Worm (Caenorhabditis elegans) whole organism, L4 larva: ENCODE data around the gene crp-1.
A peak's percentile ranks its signal among the peaks of the same experiment; 100 is the strongest.

Source experiments
- F10B5.3 ChIP-seq: sonication (generic microtip); optimal IDR thresholded peaks from 2 replicates; lab custom pipeline; 2016; ENCODE audit warnings: mild to moderate bottlenecking, missing genetic modification characterization, missing compliant biosample characterization
- F26F4.8 ChIP-seq: fragments of 200-800 bp; sonication (Bioruptor generic); conservative IDR thresholded peaks from 2 replicates; pipeline ENCODE4 v1.3.6; 2022; ENCODE audit warnings: missing genetic modification characterization, missing compliant biosample characterization
- F44E2.7 ChIP-seq: fragments of 200-800 bp; sonication (Bioruptor generic); IDR thresholded peaks from 2 replicates; pipeline ENCODE4 v2.1.2; 2022; ENCODE audit warnings: missing genetic modification characterization, missing compliant biosample characterization
- Y48G9A.11 ChIP-seq: fragments of 200-800 bp; sonication (Bioruptor generic); IDR thresholded peaks from 2 replicates; pipeline ENCODE4 v1.3.6; 2022; ENCODE audit warnings: missing genetic modification reagents, missing genetic modification characterization, missing compliant biosample characterization
- ZK546.5 ChIP-seq, 2 experiments: sonication (generic microtip); optimal IDR thresholded peaks; 2 replicates each; lab custom pipeline; 2017; ENCODE audit warnings: missing biosample characterization in 2 of 2, missing genetic modification characterization in 2 of 2
- attf-4 ChIP-seq: sonication (generic microtip); optimal IDR thresholded peaks from 3 replicates; lab custom pipeline; 2017; ENCODE audit warnings: missing biosample characterization, missing genetic modification characterization
- ceh-20 ChIP-seq: fragments of 200-800 bp; sonication (Bioruptor generic); IDR thresholded peaks from 2 replicates; pipeline ENCODE4 v1.3.6; 2022; ENCODE audit warnings: missing genetic modification reagents, missing genetic modification characterization, missing compliant biosample characterization
- ceh-62 ChIP-seq: sonication (generic microtip); optimal IDR thresholded peaks from 2 replicates; lab custom pipeline; 2017; ENCODE audit warnings: missing biosample characterization, missing genetic modification characterization
- ceh-82 ChIP-seq: sonication (generic microtip); optimal IDR thresholded peaks from 2 replicates; lab custom pipeline; 2017; ENCODE audit warnings: missing biosample characterization, missing genetic modification characterization
- cey-2 ChIP-seq: sonication (generic microtip); optimal IDR thresholded peaks from 3 replicates; lab custom pipeline; 2017; ENCODE audit warnings: missing genetic modification characterization, mild to moderate bottlenecking, missing compliant biosample characterization, antibody characterized with exemption, borderline replicate concordance; ENCODE audit not compliant: insufficient read depth
- daf-19 ChIP-seq: fragments of 200-800 bp; sonication (Bioruptor generic); conservative IDR thresholded peaks from 2 replicates; pipeline ENCODE4 v1.3.6; 2022; ENCODE audit warnings: missing genetic modification characterization, missing compliant biosample characterization
- dmd-8 ChIP-seq: fragments of 200-800 bp; sonication (Bioruptor generic); IDR thresholded peaks from 2 replicates; pipeline ENCODE4 v1.3.6; 2022; ENCODE audit warnings: missing genetic modification characterization, missing compliant biosample characterization
- dpl-1 ChIP-seq: fragments of 150-350 bp; optimal IDR thresholded peaks from 2 replicates; lab custom pipeline; 2014; ENCODE audit warnings: missing biosample characterization, missing genetic modification reagents, missing genetic modification characterization
- dve-1 ChIP-seq: sonication (generic microtip); optimal IDR thresholded peaks from 2 replicates; lab custom pipeline; 2017; ENCODE audit warnings: antibody characterized with exemption, mild to moderate bottlenecking, missing genetic modification characterization, missing compliant biosample characterization; ENCODE audit not compliant: insufficient read depth
- fos-1 ChIP-seq: fragments of 150-350 bp; optimal IDR thresholded peaks from 2 replicates; lab custom pipeline; 2014; ENCODE audit warnings: missing biosample characterization, missing genetic modification characterization
- gei-8 ChIP-seq: fragments of 200-800 bp; sonication (Bioruptor generic); optimal IDR thresholded peaks from 2 replicates; lab custom pipeline; 2018; ENCODE audit warnings: mild to moderate bottlenecking, missing genetic modification characterization, missing compliant biosample characterization
- hlh-30 ChIP-seq: sonication (generic microtip); optimal IDR thresholded peaks from 2 replicates; lab custom pipeline; 2017; ENCODE audit warnings: antibody characterized with exemption, mild to moderate bottlenecking, missing genetic modification characterization, missing compliant biosample characterization; ENCODE audit not compliant: insufficient read depth
- jun-1 ChIP-seq: fragments of 150-350 bp; optimal IDR thresholded peaks from 2 replicates; lab custom pipeline; 2014; ENCODE audit warnings: missing biosample characterization, missing genetic modification reagents, missing genetic modification characterization
- lim-7 ChIP-seq: fragments of 200-800 bp; sonication (Bioruptor generic); IDR thresholded peaks from 2 replicates; pipeline ENCODE4 v1.3.6; 2022; ENCODE audit warnings: missing genetic modification characterization, missing compliant biosample characterization
- lin-1 ChIP-seq: fragments of 200-800 bp; sonication (Bioruptor generic); IDR thresholded peaks from 2 replicates; pipeline ENCODE4 v1.3.6; 2022; ENCODE audit warnings: missing genetic modification reagents, missing genetic modification characterization, missing compliant biosample characterization
- lin-13 ChIP-seq: fragments of 150-350 bp; optimal IDR thresholded peaks from 2 replicates; lab custom pipeline; 2014; ENCODE audit warnings: missing biosample characterization, missing genetic modification reagents, missing genetic modification characterization
- lin-38 ChIP-seq: fragments of 200-800 bp; sonication (Bioruptor generic); IDR thresholded peaks from 2 replicates; pipeline ENCODE4 v1.3.6; 2022; ENCODE audit warnings: missing genetic modification reagents, missing genetic modification characterization, missing compliant biosample characterization
- lir-3 ChIP-seq: sonication (generic microtip); optimal IDR thresholded peaks from 2 replicates; lab custom pipeline; 2016; ENCODE audit warnings: mild to moderate bottlenecking, missing genetic modification characterization, missing compliant biosample characterization
- madf-5 ChIP-seq, 2 experiments: fragments of 200-800 bp; sonication (Bioruptor generic); IDR thresholded peaks; 2 replicates each; pipeline ENCODE4 v1.3.6; 2022; ENCODE audit warnings: missing compliant biosample characterization in 2 of 2, missing genetic modification characterization in 2 of 2
- mdl-1 ChIP-seq, 2 experiments: fragments of 150-350 bp in 1 of 2; sonication (generic microtip) in 1 of 2; optimal IDR thresholded peaks; 2 replicates each; lab custom pipeline; 2014 to 2017; ENCODE audit warnings: missing biosample characterization in 2 of 2, missing genetic modification characterization in 2 of 2
- mep-1 ChIP-seq: fragments of 150-350 bp; sonication (generic microtip); optimal IDR thresholded peaks from 3 replicates; lab custom pipeline; 2014; ENCODE audit warnings: missing biosample characterization, missing genetic modification characterization
- mes-2 ChIP-seq: sonication (generic microtip); optimal IDR thresholded peaks from 2 replicates; lab custom pipeline; 2016; ENCODE audit warnings: missing genotype, mild to moderate bottlenecking, missing genetic modification characterization, missing compliant biosample characterization; ENCODE audit not compliant: poor library complexity, severe bottlenecking
- mxl-2 ChIP-seq: fragments of 200-800 bp; sonication (Bioruptor generic); conservative IDR thresholded peaks from 2 replicates; pipeline ENCODE4 v1.3.6; 2022; ENCODE audit warnings: missing genetic modification reagents, missing genetic modification characterization, missing compliant biosample characterization
- mxl-3 ChIP-seq: fragments of 200-800 bp; sonication (Bioruptor generic); optimal IDR thresholded peaks from 2 replicates; lab custom pipeline; 2018; ENCODE audit warnings: mild to moderate bottlenecking, missing genetic modification characterization, missing compliant biosample characterization
- nhr-10 ChIP-seq: fragments of 150-350 bp; optimal IDR thresholded peaks from 2 replicates; lab custom pipeline; 2014; ENCODE audit warnings: missing biosample characterization, missing genetic modification characterization
- nhr-11 ChIP-seq: fragments of 150-350 bp; optimal IDR thresholded peaks from 2 replicates; lab custom pipeline; 2014; ENCODE audit warnings: missing biosample characterization, missing genetic modification characterization
- nhr-111 ChIP-seq: fragments of 200-800 bp; sonication (Bioruptor generic); optimal IDR thresholded peaks from 2 replicates; lab custom pipeline; 2018; ENCODE audit warnings: mild to moderate bottlenecking, missing genetic modification characterization, missing compliant biosample characterization
- nhr-48 ChIP-seq: sonication (generic microtip); optimal IDR thresholded peaks from 2 replicates; lab custom pipeline; 2016; ENCODE audit warnings: mild to moderate bottlenecking, missing genetic modification characterization, missing compliant biosample characterization
- nhr-76 ChIP-seq: fragments of 150-350 bp; optimal IDR thresholded peaks from 2 replicates; lab custom pipeline; 2014; ENCODE audit warnings: missing biosample characterization, missing genetic modification characterization
- nhr-77 ChIP-seq: fragments of 150-350 bp; optimal IDR thresholded peaks from 2 replicates; lab custom pipeline; 2014; ENCODE audit warnings: missing biosample characterization, missing genetic modification characterization
- php-3 ChIP-seq: fragments of 200-800 bp; sonication (Bioruptor generic); IDR thresholded peaks from 2 replicates; pipeline ENCODE4 v1.3.6; 2022; ENCODE audit warnings: missing genetic modification reagents, missing genetic modification characterization, missing compliant biosample characterization
- pqm-1 ChIP-seq: sonication (generic microtip); optimal IDR thresholded peaks from 2 replicates; lab custom pipeline; 2017; ENCODE audit warnings: missing biosample characterization, missing genetic modification characterization
- snpc-4 ChIP-seq: fragments of 150-350 bp; optimal IDR thresholded peaks from 2 replicates; lab custom pipeline; 2014; ENCODE audit warnings: missing biosample characterization, missing genetic modification characterization
- tag-97 ChIP-seq: fragments of 200-800 bp; sonication (Bioruptor generic); IDR thresholded peaks from 2 replicates; pipeline ENCODE4 v1.3.6; 2022; ENCODE audit warnings: missing genetic modification characterization, missing compliant biosample characterization
- unc-130 ChIP-seq: sonication (generic microtip); optimal IDR thresholded peaks from 2 replicates; lab custom pipeline; 2016; ENCODE audit warnings: missing genetic modification reagents, missing genetic modification characterization, missing compliant biosample characterization
- unc-39 ChIP-seq: sonication (generic microtip); optimal IDR thresholded peaks from 2 replicates; lab custom pipeline; 2017; ENCODE audit warnings: missing biosample characterization, missing genetic modification characterization
- unc-62 ChIP-seq, 3 experiments: fragments of 150-350 bp in 1 of 3; sonication (generic microtip); optimal IDR thresholded peaks in 2 of 3; peaks in 1 of 3; 1 replicate in 1 of 3; 2 replicates in 2 of 3; lab custom pipeline; 2014 to 2017; ENCODE audit warnings: missing biosample characterization in 3 of 3, missing genetic modification characterization in 3 of 3, missing genetic modification reagents in 3 of 3, missing genotype in 1 of 3
- zfp-3 ChIP-seq: fragments of 200-800 bp; sonication (Bioruptor generic); conservative IDR thresholded peaks from 2 replicates; pipeline ENCODE4 v1.3.6; 2022; ENCODE audit warnings: missing genetic modification reagents, missing genetic modification characterization, missing compliant biosample characterization
- zip-11 ChIP-seq: fragments of 200-800 bp; sonication (Bioruptor generic); IDR thresholded peaks from 2 replicates; pipeline ENCODE4 v1.3.6; 2022; ENCODE audit warnings: missing genetic modification characterization, missing compliant biosample characterization
- zip-2 ChIP-seq: fragments of 150-350 bp; optimal IDR thresholded peaks from 2 replicates; lab custom pipeline; 2014; ENCODE audit warnings: missing biosample characterization, missing genetic modification characterization
- ztf-7 ChIP-seq: fragments of 150-350 bp; optimal IDR thresholded peaks from 2 replicates; lab custom pipeline; 2014; ENCODE audit warnings: missing biosample characterization, missing genetic modification characterization

crp-1 gene

ce11 chrV:10489998-10490397 lies 11.6 kb downstream of the crp-1 start, which contains the start of gene ncx-5:
Gene ncx-5, minus strand, starts transcription at chrV:10490098.
- TF ChIP-seq hlh-30 (tag; lab: Kevin White, UChicago) (no peak), nhr-111 (GFP tag; lab: Kevin White, UChicago) (no peak), mxl-2 (GFP tag; lab: Robert Waterston, UW) (no peak), nhr-10 (tag; lab: Kevin White, UChicago) (no peak), daf-19 (GFP tag; lab: Robert Waterston, UW) (no peak), unc-130 (GFP tag; lab: Kevin White, UChicago) (no peak), zip-2 (tag; lab: Kevin White, UChicago) (no peak), php-3 (GFP tag; lab: Robert Waterston, UW) (no peak), mdl-1 (tag; optimal IDR thresholded peaks at IDR 0.05; lab: Kevin White, UChicago) (no peak), cey-2 (tag; lab: Kevin White, UChicago) (no peak), ceh-82 (no peak), ceh-20 (GFP tag; lab: Robert Waterston, UW) (no peak), unc-39 (tag; lab: Kevin White, UChicago) (no peak), lir-3 (tag; lab: Kevin White, UChicago) (no peak), dpl-1 (no peak), snpc-4 (no peak), F44E2.7 (GFP tag; lab: Robert Waterston, UW) (no peak)

DNA sequence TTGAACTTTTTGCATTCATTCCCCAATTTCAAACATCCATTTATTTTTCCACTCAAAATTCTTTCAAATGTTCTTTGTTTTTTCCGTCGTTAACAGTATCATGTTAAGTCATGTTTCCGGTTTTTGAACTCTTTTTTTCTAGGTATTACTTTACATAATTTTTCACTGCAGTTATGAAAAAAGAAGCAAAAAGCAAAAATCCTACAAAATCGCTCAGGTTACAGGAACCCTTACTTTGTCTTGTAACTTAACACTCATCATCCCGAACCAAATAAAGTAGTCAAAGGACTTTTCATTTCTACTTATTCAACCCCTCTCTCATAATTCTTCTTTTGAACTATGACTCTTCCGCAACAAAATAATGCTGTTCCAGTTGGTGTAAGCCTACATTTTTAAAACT lies 13.1 kb downstream of the crp-1 start, which contains the start of gene aqp-5:
Gene aqp-5, plus strand, starts transcription at position 301 of the 400 bp plus-strand sequence.
- TF ChIP-seq pqm-1 (no peak), php-3 (GFP tag; lab: Robert Waterston, UW) (no peak), madf-5 (GFP tag; IDR thresholded peaks at IDR 0.05; lab: Robert Waterston, UW) (no peak), dpl-1 (no peak), mep-1 (tag; lab: Kevin White, UChicago) (no peak), gei-8 (no peak), nhr-111 (GFP tag; lab: Kevin White, UChicago) (no peak), unc-62 (GFP tag; optimal IDR thresholded peaks at IDR 0.05 in 1 of 2; lab: Kevin White, UChicago) (no peak), unc-62 (tag; optimal IDR thresholded peaks at IDR 0.05; lab: Kevin White, UChicago) (no peak), lin-38 (GFP tag; lab: Robert Waterston, UW) (no peak), attf-4 (tag; lab: Kevin White, UChicago) (no peak), tag-97 (no peak), nhr-48 (no peak), hlh-30 (tag; lab: Kevin White, UChicago) (no peak), unc-39 (tag; lab: Kevin White, UChicago) (no peak)

ce11 chrV:10493150-10493549 lies 14.8 kb downstream of the crp-1 start, which contains the start of gene ugt-33:
Gene ugt-33, plus strand, starts transcription at chrV:10493409.
- no peak for TF ChIP-seq tag-97
- TF ChIP-seq mxl-3 (GFP tag; lab: Kevin White, UChicago) = no peak
- no peak for TF ChIP-seq dmd-8 (GFP tag; lab: Robert Waterston, UW)
- TF ChIP-seq lir-3 (tag; lab: Kevin White, UChicago) = no peak
- TF ChIP-seq lim-7 = no peak
- no peak for TF ChIP-seq lin-1 (GFP tag; lab: Robert Waterston, UW)
- TF ChIP-seq F26F4.8 (GFP tag; lab: Robert Waterston, UW) = no peak
- no peak for TF ChIP-seq F10B5.3 (tag; lab: Kevin White, UChicago)
- TF ChIP-seq zip-2 (tag; lab: Kevin White, UChicago) = no peak
- TF ChIP-seq nhr-77 (tag; lab: Kevin White, UChicago) = peak; percentile 54
- no peak for TF ChIP-seq nhr-48
- no peak for TF ChIP-seq mes-2 (tag; lab: Kevin White, UChicago)
- no peak for TF ChIP-seq nhr-76 (tag; lab: Kevin White, UChicago)
- no peak for TF ChIP-seq unc-62 (GFP tag; optimal IDR thresholded peaks at IDR 0.05 in 1 of 2; lab: Kevin White, UChicago)
- no peak for TF ChIP-seq unc-62 (tag; optimal IDR thresholded peaks at IDR 0.05; lab: Kevin White, UChicago)
- TF ChIP-seq jun-1 (tag; lab: Kevin White, UChicago) = no peak
- TF ChIP-seq nhr-11 (tag; lab: Kevin White, UChicago) = no peak
- no peak for TF ChIP-seq ztf-7 (tag; lab: Kevin White, UChicago)
- no peak for TF ChIP-seq nhr-111 (GFP tag; lab: Kevin White, UChicago)
- TF ChIP-seq zfp-3 (GFP tag; lab: Robert Waterston, UW) = no peak
- TF ChIP-seq lin-13 (GFP tag; lab: Kevin White, UChicago) = no peak
- TF ChIP-seq ceh-82 = no peak
- TF ChIP-seq fos-1 (tag; lab: Kevin White, UChicago) = no peak
- 0 out of 2 replicates have a peak, but pooled peaks have one; percentile 11 for TF ChIP-seq php-3 (GFP tag; lab: Robert Waterston, UW)
- TF ChIP-seq Y48G9A.11 (GFP tag; lab: Robert Waterston, UW) = no peak
- peak; percentile 62 for TF ChIP-seq dve-1 (tag; lab: Kevin White, UChicago)
- no peak for TF ChIP-seq ceh-62 (tag; lab: Kevin White, UChicago)
- peak; percentile 74 for TF ChIP-seq pqm-1
- no peak for TF ChIP-seq gei-8
- TF ChIP-seq ZK546.5 (tag; optimal IDR thresholded peaks at IDR 0.05; lab: Kevin White, UChicago) = no peak
- TF ChIP-seq zip-11 = no peak
